Worm (Caenorhabditis elegans) whole organism, L1 larva: ENCODE data around the gene dph-5.

Experiments used
- dpl-1 ChIP-seq, 3 experiments: fragments of 150-350 bp in 2 of 3; sonication (generic microtip) in 1 of 3; optimal IDR thresholded peaks; 2 replicates each; lab custom pipeline; 2014 to 2017; ENCODE audit warnings: missing biosample characterization in 3 of 3, missing genetic modification characterization in 3 of 3, missing genetic modification reagents in 3 of 3
- elt-3 ChIP-seq, 6 experiments: fragments of 150-350 bp in 1 of 6; sonication (generic microtip); optimal IDR thresholded peaks; 2 replicates each; lab custom pipeline; 2017 to 2018; ENCODE audit warnings: missing biosample characterization in 6 of 6, missing genetic modification characterization in 6 of 6, inconsistent platforms in 1 of 6

DNA sequence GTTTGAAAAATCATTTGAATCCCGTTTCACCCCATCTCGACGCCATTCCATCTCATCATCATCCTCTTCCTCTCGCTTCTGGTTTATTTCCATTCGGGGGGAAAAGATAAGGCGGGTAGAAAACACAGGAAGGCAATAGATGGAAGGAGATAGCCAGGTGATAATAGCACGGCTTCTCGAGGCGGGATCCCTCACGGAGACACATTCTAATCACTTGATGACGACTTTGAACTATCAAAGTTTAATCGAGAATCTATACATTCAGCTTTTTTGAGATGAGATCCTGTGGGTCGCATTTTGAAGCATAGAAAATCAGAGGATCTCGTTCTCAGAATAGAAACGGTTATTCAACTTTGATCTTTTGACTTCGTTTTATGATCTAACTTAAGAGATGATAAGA lies 22.0 kb downstream of the dph-5 start, which contains the start of gene C33B4.2:
- TF ChIP-seq elt-3 (tag; optimal IDR thresholded peaks at IDR 0.05; lab: Kevin White, UChicago): no peak
- no peak for TF ChIP-seq dpl-1 (GFP tag; optimal IDR thresholded peaks at IDR 0.05; lab: Kevin White, UChicago)
